Worm (Caenorhabditis elegans) whole organism, early embryonic: ENCODE results near the gene F58E2.2.
"Not testable (repeated sequence)": the region's sequence is repeated elsewhere in the genome, so short reads cannot be mapped to it uniquely, and the experiment has no call there.

Experiments
- B0310.2 ChIP-seq: sonication (generic microtip); optimal IDR thresholded peaks from 2 replicates; lab custom pipeline; 2016; ENCODE audit warnings: mild to moderate bottlenecking, missing genetic modification characterization, missing compliant biosample characterization
- F13C5.2 ChIP-seq: sonication (generic microtip); optimal IDR thresholded peaks from 2 replicates; lab custom pipeline; 2017; ENCODE audit warnings: mild to moderate bottlenecking, missing genetic modification characterization, inconsistent platforms, missing compliant biosample characterization
- aly-1 ChIP-seq: sonication (generic microtip); optimal IDR thresholded peaks from 2 replicates; lab custom pipeline; 2016; ENCODE audit warnings: missing genetic modification characterization, missing compliant biosample characterization
- ama-1 ChIP-seq: fragments of 150-350 bp; optimal IDR thresholded peaks from 2 replicates; lab custom pipeline; 2014
- ceh-13 ChIP-seq: fragments of 200-800 bp; sonication (Bioruptor generic); optimal IDR thresholded peaks from 2 replicates; lab custom pipeline; 2018; ENCODE audit warnings: mild to moderate bottlenecking, missing genetic modification characterization, missing compliant biosample characterization
- ceh-36 ChIP-seq: sonication (generic microtip); optimal IDR thresholded peaks from 2 replicates; lab custom pipeline; 2016; ENCODE audit warnings: missing genetic modification characterization, inconsistent platforms, missing compliant biosample characterization
- ets-7 ChIP-seq: sonication (generic microtip); optimal IDR thresholded peaks from 2 replicates; lab custom pipeline; 2016; ENCODE audit warnings: missing genotype, missing genetic modification characterization, missing compliant biosample characterization
- flt-1 ChIP-seq: fragments of 200-800 bp; sonication (Bioruptor generic); IDR thresholded peaks from 2 replicates; pipeline ENCODE4 v1.3.6; 2022; ENCODE audit warnings: missing genetic modification characterization, missing compliant biosample characterization
- hmbx-1 ChIP-seq: sonication (generic microtip); optimal IDR thresholded peaks from 2 replicates; lab custom pipeline; 2016; ENCODE audit warnings: mild to moderate bottlenecking, missing genetic modification characterization, missing compliant biosample characterization
- hmg-4 ChIP-seq: fragments of 200-800 bp; sonication (Bioruptor generic); optimal IDR thresholded peaks from 2 replicates; lab custom pipeline; 2018; ENCODE audit warnings: mild to moderate bottlenecking, missing genetic modification characterization, missing compliant biosample characterization
- hnd-1 ChIP-seq: sonication (generic microtip); optimal IDR thresholded peaks from 2 replicates; lab custom pipeline; 2016; ENCODE audit warnings: missing genetic modification characterization, missing compliant biosample characterization
- pes-1 ChIP-seq: fragments of 200-800 bp; sonication (Bioruptor generic); IDR thresholded peaks from 2 replicates; pipeline ENCODE4 v1.3.6; 2022; ENCODE audit warnings: missing genetic modification reagents, missing genetic modification characterization, missing compliant biosample characterization
- scrt-1 ChIP-seq: fragments of 200-800 bp; sonication (Bioruptor generic); IDR thresholded peaks from 2 replicates; pipeline ENCODE4 v1.3.6; 2022; ENCODE audit warnings: missing genetic modification characterization, missing compliant biosample characterization
- sea-1 ChIP-seq: fragments of 200-800 bp; sonication (Bioruptor generic); conservative IDR thresholded peaks from 2 replicates; pipeline ENCODE4 v1.3.6; 2022; ENCODE audit warnings: missing genetic modification characterization, missing compliant biosample characterization
- tbx-11 ChIP-seq: fragments of 200-800 bp; sonication (Bioruptor generic); IDR thresholded peaks from 2 replicates; pipeline ENCODE4 v1.3.6; 2022; ENCODE audit warnings: missing genetic modification characterization, missing compliant biosample characterization
- tbx-37 ChIP-seq: fragments of 200-800 bp; sonication (Bioruptor generic); conservative IDR thresholded peaks from 2 replicates; pipeline ENCODE4 v1.3.6; 2022; ENCODE audit warnings: missing genetic modification reagents, missing genetic modification characterization, missing compliant biosample characterization
- tra-4 ChIP-seq: sonication (generic microtip); optimal IDR thresholded peaks from 2 replicates; lab custom pipeline; 2017; ENCODE audit warnings: missing genetic modification characterization, missing compliant biosample characterization

Gene F58E2.2

DNA sequence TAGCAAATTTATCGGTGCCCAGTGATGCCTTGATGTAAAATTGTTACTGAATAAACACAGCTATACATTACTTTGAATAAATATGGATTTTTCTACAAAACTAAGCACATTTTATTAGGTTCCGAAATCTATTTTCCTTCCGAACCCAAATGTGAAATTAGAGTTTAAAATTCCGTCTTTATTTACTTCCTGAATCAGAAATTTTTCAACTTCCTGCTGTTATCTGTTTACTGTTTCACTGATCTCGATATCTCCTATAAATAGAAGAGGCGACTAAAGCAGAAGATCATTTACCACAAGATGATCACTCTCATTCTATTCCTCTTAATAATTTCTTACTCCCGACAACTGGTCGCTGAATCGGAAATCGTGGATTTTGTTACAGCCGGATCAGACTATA, at the start of gene F58E2.2:
F58E2.2 (plus strand) TSS at position 301 of the 400 bp plus-strand sequence.
- no peak for TF ChIP-seq hmg-4
- TF ChIP-seq scrt-1 (GFP tag; lab: Robert Waterston, UW), result no peak
- TF ChIP-seq ets-7, result no peak
- TF ChIP-seq ama-1 (lab: Kevin White, UChicago), result no peak
- no peak for TF ChIP-seq B0310.2 (tag; lab: Kevin White, UChicago)
- no peak for TF ChIP-seq hnd-1 (tag; lab: Kevin White, UChicago)
- TF ChIP-seq tbx-11, result no peak
- no peak for TF ChIP-seq tbx-37 (GFP tag; lab: Robert Waterston, UW)
- TF ChIP-seq tra-4 (tag; lab: Kevin White, UChicago), result no peak
- TF ChIP-seq hmbx-1 (tag; lab: Kevin White, UChicago), result no peak
- TF ChIP-seq pes-1 (GFP tag; lab: Robert Waterston, UW), result no peak
- no peak for TF ChIP-seq flt-1 (GFP tag; lab: Robert Waterston, UW)
- no peak for TF ChIP-seq ceh-13 (GFP tag; lab: Kevin White, UChicago)
- TF ChIP-seq sea-1 (GFP tag; lab: Robert Waterston, UW), result no peak
- TF ChIP-seq ceh-36 (tag; lab: Kevin White, UChicago), result no peak
- TF ChIP-seq aly-1 (tag; lab: Kevin White, UChicago), result no peak
- TF ChIP-seq F13C5.2 (tag; lab: Kevin White, UChicago), result no peak

DNA sequence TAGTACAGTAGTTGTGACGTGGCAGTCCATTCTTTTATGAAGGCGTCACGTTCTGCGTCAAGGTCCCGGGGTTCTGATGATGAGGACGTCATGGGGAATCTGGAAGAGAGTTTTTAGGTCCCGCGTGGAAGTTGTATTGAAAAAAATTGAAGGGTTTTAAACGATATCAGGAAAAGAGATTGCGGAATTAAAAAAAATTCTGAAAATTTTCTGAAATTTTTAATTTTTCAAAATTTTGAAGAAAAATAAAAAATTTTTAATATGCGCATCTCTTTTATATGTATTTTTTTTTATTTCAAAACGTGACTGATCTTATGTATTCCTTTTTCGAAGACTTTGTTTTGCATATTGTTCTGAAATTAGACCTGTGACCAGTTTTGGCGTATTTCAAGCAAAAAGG, 47.3 kb upstream of the F58E2.2 start, which contains the start of gene C04C3.6:
C04C3.6 (minus strand) TSS at position 101 of the 400 bp plus-strand sequence.
- TF ChIP-seq aly-1 (tag; lab: Kevin White, UChicago), result no peak
- no peak for TF ChIP-seq hmbx-1 (tag; lab: Kevin White, UChicago)
- no peak for TF ChIP-seq tra-4 (tag; lab: Kevin White, UChicago)
- TF ChIP-seq ceh-36 (tag; lab: Kevin White, UChicago), result no peak
- no peak for TF ChIP-seq ama-1 (lab: Kevin White, UChicago)
- no peak for TF ChIP-seq hmg-4
- TF ChIP-seq flt-1 (GFP tag; lab: Robert Waterston, UW), result no peak
- TF ChIP-seq tbx-11, result no peak
- no peak for TF ChIP-seq sea-1 (GFP tag; lab: Robert Waterston, UW)
- no peak for TF ChIP-seq tbx-37 (GFP tag; lab: Robert Waterston, UW)
- no peak for TF ChIP-seq ceh-13 (GFP tag; lab: Kevin White, UChicago)
- TF ChIP-seq B0310.2 (tag; lab: Kevin White, UChicago), result no peak
- TF ChIP-seq scrt-1 (GFP tag; lab: Robert Waterston, UW), result no peak
- TF ChIP-seq ets-7, result no peak
- TF ChIP-seq hnd-1 (tag; lab: Kevin White, UChicago), result no peak
- no peak for TF ChIP-seq pes-1 (GFP tag; lab: Robert Waterston, UW)

DNA sequence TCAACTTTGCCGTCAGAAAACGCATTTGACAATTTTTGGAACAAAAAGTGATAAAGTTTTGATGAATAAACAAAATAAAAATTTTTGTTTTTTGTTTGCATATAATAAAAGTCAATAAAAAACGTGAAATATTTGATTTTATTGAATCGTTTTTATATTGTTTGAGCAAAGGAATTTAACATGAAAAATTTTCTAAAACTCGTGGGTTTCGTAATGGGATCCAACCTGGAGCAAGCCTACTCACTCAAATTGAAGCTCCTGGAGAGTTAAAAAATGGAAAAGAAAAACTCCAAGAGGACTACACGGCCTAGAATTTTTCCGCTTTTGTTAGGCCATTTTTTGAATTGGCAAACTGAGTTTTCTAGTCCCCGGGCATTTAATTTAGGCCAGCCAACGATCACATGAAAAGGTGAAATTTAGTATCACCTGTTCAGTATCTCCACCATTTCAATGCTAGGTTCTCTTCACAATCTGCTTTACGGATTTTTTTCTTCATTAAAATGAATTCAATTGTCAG, 41.4 kb upstream of the F58E2.2 start, which contains the start of the genes C04C3.9 and srz-60:
C04C3.9 (minus strand) TSS at position 101 of the 517 bp plus-strand sequence.
srz-60 (plus strand) TSS at position 467 of the 517 bp plus-strand sequence.
- TF ChIP-seq flt-1 (GFP tag; lab: Robert Waterston, UW) (no peak), tra-4 (tag; lab: Kevin White, UChicago) (no peak), sea-1 (GFP tag; lab: Robert Waterston, UW) (no peak), ets-7 (no peak), aly-1 (tag; lab: Kevin White, UChicago) (no peak)

DNA sequence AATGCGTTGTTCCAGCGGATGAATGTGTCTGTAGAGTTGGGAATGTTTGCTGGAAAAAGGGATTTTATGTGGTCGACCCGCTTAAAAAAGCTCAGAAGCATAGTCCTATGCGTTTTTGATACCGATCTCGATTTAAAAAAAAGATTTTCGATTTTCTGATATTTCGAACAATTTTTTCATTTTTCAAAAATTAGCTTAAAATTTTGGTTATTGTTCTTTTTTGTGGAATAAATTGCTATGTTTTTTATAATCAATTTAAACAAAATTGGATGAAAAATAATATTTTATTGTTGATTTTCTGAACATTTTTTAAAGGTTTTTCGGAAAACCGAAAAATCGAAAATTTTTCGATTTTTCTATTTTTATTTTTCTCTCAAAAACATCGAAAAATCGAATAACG, 36.5 kb upstream of the F58E2.2 start, which contains the start of gene C04C3.7:
C04C3.7 (minus strand) TSS at position 101 of the 400 bp plus-strand sequence.
- TF ChIP-seq hmg-4; flt-1 (GFP tag; lab: Robert Waterston, UW); F13C5.2 (tag; lab: Kevin White, UChicago): not testable (repeated sequence)

DNA sequence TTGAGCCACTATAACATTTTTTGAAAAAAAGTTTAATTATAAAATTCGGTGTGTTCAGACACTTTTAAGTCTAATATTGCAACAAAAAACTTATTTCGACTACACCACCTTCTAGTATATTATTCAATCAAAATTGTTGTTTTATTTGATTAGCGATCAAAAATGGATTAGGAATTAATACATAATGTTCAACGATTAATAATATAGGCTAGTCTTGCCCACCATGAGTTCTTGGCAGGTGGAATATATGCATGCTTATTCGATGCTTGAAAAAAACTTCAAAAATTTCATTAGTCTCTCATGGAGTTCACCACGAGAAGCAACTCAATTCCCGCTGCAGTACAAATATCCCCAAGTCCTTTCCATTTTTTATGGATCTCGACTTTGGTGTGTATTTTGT, 33.8 kb upstream of the F58E2.2 start, which contains the start of gene srz-32:
srz-32 (plus strand) TSS at position 301 of the 400 bp plus-strand sequence.
- no peak for TF ChIP-seq tbx-37 (GFP tag; lab: Robert Waterston, UW)
- no peak for TF ChIP-seq flt-1 (GFP tag; lab: Robert Waterston, UW)
- no peak for TF ChIP-seq B0310.2 (tag; lab: Kevin White, UChicago)
- TF ChIP-seq hnd-1 (tag; lab: Kevin White, UChicago), result no peak
- no peak for TF ChIP-seq aly-1 (tag; lab: Kevin White, UChicago)
- TF ChIP-seq pes-1 (GFP tag; lab: Robert Waterston, UW), result no peak
- no peak for TF ChIP-seq ama-1 (lab: Kevin White, UChicago)
- TF ChIP-seq ceh-36 (tag; lab: Kevin White, UChicago), result no peak
- no peak for TF ChIP-seq ceh-13 (GFP tag; lab: Kevin White, UChicago)

DNA sequence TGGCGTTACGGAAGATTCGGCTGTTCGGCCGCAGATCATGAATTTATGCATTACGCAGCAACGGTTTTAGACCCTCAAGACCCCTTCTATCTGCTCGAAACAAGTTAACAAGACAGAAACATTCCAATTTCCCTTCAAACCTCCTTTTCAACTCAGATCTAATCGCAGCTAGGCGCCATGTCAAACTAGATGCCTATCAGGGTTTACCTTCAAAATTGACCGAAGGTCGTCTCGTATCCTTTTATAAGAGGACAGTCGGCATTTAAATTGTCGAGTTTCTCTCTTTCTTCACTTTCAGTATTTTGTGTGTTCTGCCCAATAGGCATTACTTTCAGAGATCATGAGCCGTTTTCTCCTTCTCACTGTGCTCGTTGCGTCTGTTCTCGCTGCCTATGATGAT, 31.8 kb upstream of the F58E2.2 start, which contains the start of gene grd-13:
grd-13 (plus strand) TSS at position 291 of the 400 bp plus-strand sequence.
- TF ChIP-seq tbx-37 (GFP tag; lab: Robert Waterston, UW) (no peak), scrt-1 (GFP tag; lab: Robert Waterston, UW) (no peak), sea-1 (GFP tag; lab: Robert Waterston, UW) (no peak), hmg-4 (no peak), ama-1 (lab: Kevin White, UChicago) (no peak), ceh-13 (GFP tag; lab: Kevin White, UChicago) (no peak), hnd-1 (tag; lab: Kevin White, UChicago) (no peak), B0310.2 (tag; lab: Kevin White, UChicago) (no peak), aly-1 (tag; lab: Kevin White, UChicago) (no peak), ceh-36 (tag; lab: Kevin White, UChicago) (no peak), tra-4 (tag; lab: Kevin White, UChicago) (no peak), tbx-11 (no peak), pes-1 (GFP tag; lab: Robert Waterston, UW) (no peak), F13C5.2 (tag; lab: Kevin White, UChicago) (no peak), ets-7 (no peak), flt-1 (GFP tag; lab: Robert Waterston, UW) (no peak), hmbx-1 (tag; lab: Kevin White, UChicago) (no peak)

DNA sequence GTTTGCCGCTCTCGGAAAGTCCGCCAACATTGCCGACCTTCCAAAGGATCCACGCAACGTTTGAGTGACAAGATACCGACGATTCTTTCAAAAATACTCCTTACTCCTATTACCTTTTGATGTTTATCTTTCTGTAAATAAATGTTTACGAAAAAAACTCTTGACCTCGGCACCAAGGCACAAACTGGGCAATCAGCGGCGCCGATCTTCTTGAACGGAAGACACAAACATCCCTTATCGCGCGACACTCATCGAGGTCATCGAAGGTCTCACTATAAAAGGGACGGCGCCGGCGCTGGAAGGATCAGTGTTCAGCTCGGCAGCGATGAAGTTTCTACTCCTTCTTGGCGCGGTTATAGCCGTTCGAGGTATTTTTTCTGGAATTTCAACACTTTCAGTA, 30.5 kb upstream of the F58E2.2 start, which contains the start of gene grd-3:
grd-3 (plus strand) TSS at position 302 of the 400 bp plus-strand sequence.
- TF ChIP-seq sea-1 (GFP tag; lab: Robert Waterston, UW) (no peak), tbx-11 (no peak), ceh-13 (GFP tag; lab: Kevin White, UChicago) (no peak), tbx-37 (GFP tag; lab: Robert Waterston, UW) (no peak), tra-4 (tag; lab: Kevin White, UChicago) (no peak)
